Worm (Caenorhabditis elegans) whole organism, L1 larva: ENCODE results near the gene T20D4.11.
"Not testable (repeated sequence)": the region's sequence is repeated elsewhere in the genome, so short reads cannot be mapped to it uniquely, and the experiment has no call there.

ENCODE experiments used
- C16A3.4 ChIP-seq: fragments of 150-350 bp; optimal IDR thresholded peaks from 2 replicates; lab custom pipeline; 2014; ENCODE audit warnings: missing biosample characterization, missing genetic modification characterization
- aha-1 ChIP-seq: fragments of 150-350 bp; optimal IDR thresholded peaks from 2 replicates; lab custom pipeline; 2014; ENCODE audit warnings: missing biosample characterization, missing genetic modification characterization
- alr-1 ChIP-seq: fragments of 200-800 bp; sonication (Bioruptor generic); optimal IDR thresholded peaks from 2 replicates; lab custom pipeline; 2018; ENCODE audit warnings: borderline replicate concordance, mild to moderate bottlenecking, missing genetic modification characterization, missing compliant biosample characterization
- ceh-82 ChIP-seq, 3 experiments: fragments of 150-350 bp in 1 of 3; sonication (generic microtip) in 2 of 3; optimal IDR thresholded peaks; 2 replicates each; lab custom pipeline; 2014 to 2017; ENCODE audit warnings: missing biosample characterization in 3 of 3, missing genetic modification characterization in 3 of 3
- dpl-1 ChIP-seq, 3 experiments: fragments of 150-350 bp in 2 of 3; sonication (generic microtip) in 1 of 3; optimal IDR thresholded peaks; 2 replicates each; lab custom pipeline; 2014 to 2017; ENCODE audit warnings: missing biosample characterization in 3 of 3, missing genetic modification characterization in 3 of 3, missing genetic modification reagents in 3 of 3
- efl-1 ChIP-seq, 4 experiments: fragments of 150-350 bp; optimal IDR thresholded peaks in 3 of 4; peaks in 1 of 4; 1 replicate in 1 of 4; 2 replicates in 3 of 4; lab custom pipeline; 2014; ENCODE audit warnings: missing biosample characterization in 2 of 4, missing genetic modification characterization in 2 of 4, missing genetic modification reagents in 2 of 4
- elt-3 ChIP-seq, 6 experiments: fragments of 150-350 bp in 1 of 6; sonication (generic microtip); optimal IDR thresholded peaks; 2 replicates each; lab custom pipeline; 2017 to 2018; ENCODE audit warnings: missing biosample characterization in 6 of 6, missing genetic modification characterization in 6 of 6, inconsistent platforms in 1 of 6
- ets-5 ChIP-seq: fragments of 200-800 bp; sonication (Bioruptor generic); IDR thresholded peaks from 2 replicates; pipeline ENCODE4 v1.3.6; 2022; ENCODE audit warnings: missing genetic modification characterization, missing compliant biosample characterization
- fkh-4 ChIP-seq: sonication (generic microtip); optimal IDR thresholded peaks from 2 replicates; lab custom pipeline; 2016; ENCODE audit warnings: missing compliant biosample characterization, missing genetic modification characterization, borderline replicate concordance
- isw-1 ChIP-seq: fragments of 200-800 bp; sonication (Bioruptor generic); IDR thresholded peaks from 2 replicates; pipeline ENCODE4 v1.3.6; 2022; ENCODE audit warnings: missing genetic modification characterization, missing compliant biosample characterization
- jun-1 ChIP-seq: fragments of 150-350 bp; optimal IDR thresholded peaks from 2 replicates; lab custom pipeline; 2014; ENCODE audit warnings: missing biosample characterization, missing genetic modification reagents, missing genetic modification characterization
- lin-13 ChIP-seq: fragments of 150-350 bp; optimal IDR thresholded peaks from 2 replicates; lab custom pipeline; 2014; ENCODE audit warnings: missing biosample characterization, missing genetic modification reagents, missing genetic modification characterization
- lin-14 ChIP-seq: fragments of 200-800 bp; sonication (Bioruptor generic); optimal IDR thresholded peaks from 2 replicates; lab custom pipeline; 2018; ENCODE audit warnings: mild to moderate bottlenecking, missing genetic modification characterization, moderate library complexity, missing compliant biosample characterization
- lin-35 ChIP-seq, 2 experiments: fragments of 150-350 bp; optimal IDR thresholded peaks; 2 replicates each; lab custom pipeline; 2014; ENCODE audit warnings: missing biosample characterization in 2 of 2, missing genetic modification characterization in 2 of 2, missing genetic modification reagents in 2 of 2
- lsy-2 ChIP-seq, 2 experiments: fragments of 150-350 bp; optimal IDR thresholded peaks; 2 replicates each; lab custom pipeline; 2014; ENCODE audit warnings: missing biosample characterization in 2 of 2, missing genetic modification characterization in 2 of 2
- mab-9 ChIP-seq: fragments of 200-800 bp; sonication (Bioruptor generic); IDR thresholded peaks from 2 replicates; pipeline ENCODE4 v1.3.6; 2022; ENCODE audit warnings: missing genetic modification reagents, missing genetic modification characterization, missing compliant biosample characterization
- mdl-1 ChIP-seq, 2 experiments: fragments of 150-350 bp; optimal IDR thresholded peaks; 2 replicates each; lab custom pipeline; 2014 to 2017; ENCODE audit warnings: missing biosample characterization in 2 of 2, missing genetic modification characterization in 2 of 2, inconsistent platforms in 1 of 2
- mef-2 ChIP-seq: fragments of 150-350 bp; optimal IDR thresholded peaks from 2 replicates; lab custom pipeline; 2014; ENCODE audit warnings: missing biosample characterization, missing genetic modification characterization
- nhr-12 ChIP-seq: sonication (generic microtip); optimal IDR thresholded peaks from 2 replicates; lab custom pipeline; 2017; ENCODE audit warnings: missing biosample characterization, missing genetic modification characterization
- nhr-47 ChIP-seq: sonication (generic microtip); optimal IDR thresholded peaks from 2 replicates; lab custom pipeline; 2016; ENCODE audit warnings: mild to moderate bottlenecking, missing genetic modification characterization, moderate library complexity, missing compliant biosample characterization
- pag-3 ChIP-seq: sonication (generic microtip); optimal IDR thresholded peaks from 2 replicates; lab custom pipeline; 2017; ENCODE audit warnings: missing genetic modification characterization, mild to moderate bottlenecking, missing compliant biosample characterization, antibody characterized with exemption, borderline replicate concordance; ENCODE audit not compliant: insufficient read depth
- snu-23 ChIP-seq: sonication (generic microtip); optimal IDR thresholded peaks from 2 replicates; lab custom pipeline; 2016; ENCODE audit warnings: missing genetic modification characterization, missing compliant biosample characterization
- swsn-7 ChIP-seq: sonication (generic microtip); optimal IDR thresholded peaks from 2 replicates; lab custom pipeline; 2016; ENCODE audit warnings: missing genetic modification characterization, missing compliant biosample characterization
- tlp-1 ChIP-seq: fragments of 150-350 bp; optimal IDR thresholded peaks from 2 replicates; lab custom pipeline; 2014; ENCODE audit warnings: missing biosample characterization, missing genetic modification characterization
- unc-130 ChIP-seq: fragments of 150-350 bp; optimal IDR thresholded peaks from 2 replicates; lab custom pipeline; 2017; ENCODE audit warnings: missing biosample characterization, missing genetic modification characterization, inconsistent platforms
- unc-86 ChIP-seq: sonication (generic microtip); optimal IDR thresholded peaks from 2 replicates; lab custom pipeline; 2016; ENCODE audit warnings: missing genetic modification characterization, missing compliant biosample characterization
- unc-98 ChIP-seq: fragments of 200-800 bp; sonication (Bioruptor generic); IDR thresholded peaks from 2 replicates; pipeline ENCODE4 v1.3.6; 2022; ENCODE audit warnings: missing genetic modification characterization, missing compliant biosample characterization
- vab-15 ChIP-seq: sonication (generic microtip); optimal IDR thresholded peaks from 2 replicates; lab custom pipeline; 2017; ENCODE audit warnings: missing genotype, mild to moderate bottlenecking, missing genetic modification characterization, missing compliant biosample characterization
- zag-1 ChIP-seq: fragments of 150-350 bp; optimal IDR thresholded peaks from 2 replicates; lab custom pipeline; 2014; ENCODE audit warnings: missing biosample characterization, missing genetic modification characterization
- zip-4 ChIP-seq: fragments of 200-800 bp; sonication (Bioruptor generic); optimal IDR thresholded peaks from 2 replicates; lab custom pipeline; 2018; ENCODE audit warnings: mild to moderate bottlenecking, missing genetic modification characterization, moderate library complexity, missing compliant biosample characterization
- ztf-4 ChIP-seq: fragments of 150-350 bp; optimal IDR thresholded peaks from 2 replicates; lab custom pipeline; 2014; ENCODE audit warnings: missing biosample characterization, missing genetic modification characterization

The T20D4.11 gene

ce11 chrV:3391005-3391404 lies 7.5 kb upstream of the T20D4.11 start (continued):
- TF ChIP-seq tlp-1 (tag; lab: Kevin White, UChicago) = no peak
- no peak for TF ChIP-seq aha-1
- no peak for TF ChIP-seq mef-2 (tag; lab: Kevin White, UChicago)
- TF ChIP-seq pag-3 (tag; lab: Kevin White, UChicago) = peak; percentile 76
- peak; percentile 89 for TF ChIP-seq snu-23 (GFP tag; lab: Kevin White, UChicago)
- peak in 3 of 6 experiments; percentile 5 to 87 (median 84) for TF ChIP-seq elt-3 (tag; optimal IDR thresholded peaks at IDR 0.05; lab: Kevin White, UChicago)
- peak; percentile 60 to 81 (median 76) for TF ChIP-seq dpl-1 (GFP tag; optimal IDR thresholded peaks at IDR 0.05; lab: Kevin White, UChicago)
- peak; percentile 99 for TF ChIP-seq lin-14 (GFP tag; lab: Kevin White, UChicago)
- TF ChIP-seq lsy-2 (tag; optimal IDR thresholded peaks at IDR 0.05; lab: Kevin White, UChicago) = peak; percentile 68 to 88
- no peak for TF ChIP-seq mab-9 (GFP tag; lab: Robert Waterston, UW)
- TF ChIP-seq C16A3.4 = peak; percentile 78
- peak; percentile 11 for TF ChIP-seq isw-1
- peak; percentile 66 for TF ChIP-seq jun-1 (tag; lab: Kevin White, UChicago)

ce11 chrV:3394065-3394464 lies 4.4 kb upstream of the T20D4.11 start:
- TF ChIP-seq jun-1 (tag; lab: Kevin White, UChicago) (no peak), efl-1 (optimal IDR thresholded peaks at IDR 0.05; lab: Kevin White, UChicago) (no peak), efl-1 (GFP tag; optimal IDR thresholded peaks at IDR 0.05 in 1 of 2; lab: Kevin White, UChicago) (peak in 1 of 2 experiments; percentile 62), unc-86 (tag; lab: Kevin White, UChicago) (no peak), swsn-7 (tag; lab: Kevin White, UChicago) (no peak), ets-5 (no peak), lin-14 (GFP tag; lab: Kevin White, UChicago) (no peak), vab-15 (no peak), zag-1 (tag; lab: Kevin White, UChicago) (no peak)
- TF ChIP-seq, all 84 proteins: peak for 1

DNA sequence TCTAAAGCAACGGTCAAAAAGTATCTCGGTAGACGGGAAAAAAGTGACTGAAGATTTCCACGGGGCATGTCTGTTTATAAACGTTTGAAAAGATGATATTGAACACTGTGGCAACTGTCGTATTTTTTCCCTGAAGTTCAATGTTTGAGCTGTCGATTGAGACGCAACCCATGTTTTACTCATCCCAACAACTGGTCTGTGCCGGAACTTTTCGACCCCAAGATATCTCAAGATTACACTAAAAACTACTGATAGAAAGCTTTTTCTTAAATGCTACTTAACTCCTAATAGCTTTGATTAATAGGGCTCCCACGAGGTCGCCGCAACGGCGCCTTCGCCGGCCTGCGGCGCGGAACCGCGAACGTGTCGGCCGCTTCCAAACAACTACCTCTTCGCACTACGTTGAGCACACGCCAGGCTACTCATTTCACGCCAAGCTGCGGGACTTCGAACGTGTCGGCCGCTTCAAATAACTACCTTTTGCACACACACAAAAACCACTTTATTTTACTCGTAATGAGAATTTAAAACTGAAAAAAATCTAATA lies 3.7 kb upstream of the T20D4.11 start, which contains the start of gene T20D4.15:
TSS of gene T20D4.15 (minus strand) at position 51 of the 547 bp plus-strand sequence.
- TF ChIP-seq zip-4 (GFP tag; lab: Kevin White, UChicago) (no peak), ztf-4 (tag; lab: Kevin White, UChicago) (no peak), mdl-1 (tag; optimal IDR thresholded peaks at IDR 0.05; lab: Kevin White, UChicago) (no peak), nhr-47 (no peak), unc-130 (tag; lab: Kevin White, UChicago) (no peak), fkh-4 (no peak), ets-5 (no peak), vab-15 (no peak), unc-98 (no peak)
- TF ChIP-seq, all 84 proteins: peak for 0

- not testable (repeated sequence) for TF ChIP-seq alr-1 (tag; lab: Kevin White, UChicago); lin-35 (GFP tag; optimal IDR thresholded peaks at IDR 0.05; lab: Kevin White, UChicago); dpl-1 (GFP tag; optimal IDR thresholded peaks at IDR 0.05; lab: Kevin White, UChicago)
Observed at ce11 chrV:3396765-3397164, 1.7 kb upstream of the T20D4.11 start, which contains the start of gene T20D4.12. T20D4.12 (plus strand) TSS chrV:3397065.

- not testable (repeated sequence) for TF ChIP-seq nhr-12; ceh-82 (tag; optimal IDR thresholded peaks at IDR 0.05; lab: Kevin White, UChicago); lin-13
- TF ChIP-seq, all 84 proteins: peak for 0; not testable (repeated sequence) for 84
Observed at ce11 chrV:3399952-3400351, 1.5 kb downstream of the T20D4.11 start, which contains the start of gene T20D4.10. T20D4.10 (plus strand) TSS chrV:3400252.
